Worm (Caenorhabditis elegans): ENCODE data around the gene H20J04.6.
A peak's percentile ranks its signal among the peaks of the same experiment; 100 is the strongest.

DNA sequence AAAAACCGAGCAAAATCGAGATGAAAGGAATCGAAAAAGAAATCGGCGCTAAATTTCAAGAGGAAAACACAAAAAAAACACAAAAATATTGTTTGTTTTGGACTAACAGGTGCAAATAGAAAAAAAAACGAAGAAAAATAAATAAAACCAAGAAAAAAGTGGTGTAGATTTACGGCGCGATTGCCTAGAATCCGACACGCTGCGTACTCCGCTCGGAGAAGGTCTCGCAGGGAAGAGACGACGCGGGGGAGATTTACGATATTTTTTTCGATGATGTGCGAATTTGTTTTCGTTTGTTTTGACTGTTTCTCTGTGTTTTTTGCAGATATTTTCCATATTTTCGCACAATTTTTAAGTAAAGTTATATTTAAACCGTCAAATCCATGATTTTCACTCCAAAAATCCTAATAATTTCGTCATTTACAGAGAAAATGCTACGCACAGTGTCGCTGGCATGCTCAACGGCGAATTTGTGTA is 23.8 kb upstream of the H20J04.6 start, which contains the start of gene sco-1:
- TF ChIP-seq skn-1 (tag; optimal IDR thresholded peaks at IDR 0.05) (peak; percentile 4), aly-2 (tag; optimal IDR thresholded peaks at IDR 0.05) (no peak), nhr-77 (tag; optimal IDR thresholded peaks at IDR 0.05) (peak; percentile 73), mdl-1 (tag; optimal IDR thresholded peaks at IDR 0.05) (peak in 1 of 2 experiments; percentile 70), lin-39 (tag; optimal IDR thresholded peaks at IDR 0.05) (no peak), ZK546.5 (tag; optimal IDR thresholded peaks at IDR 0.05) (peak; percentile 72), unc-62 (GFP tag; optimal IDR thresholded peaks at IDR 0.05) (peak; percentile 82), alr-1 (tag; optimal IDR thresholded peaks at IDR 0.05) (no peak), ceh-82 (tag; optimal IDR thresholded peaks at IDR 0.05) (no peak)
